Fruit fly (Drosophila melanogaster): ENCODE results near the gene CG9328.

- TF ChIP-seq CTCF (optimal IDR thresholded peaks at IDR 0.05): no peak
- no peak for TF ChIP-seq CG8478 (optimal IDR thresholded peaks at IDR 0.05)
These were observed 33.5 kb downstream of the CG9328 start, which contains the start of gene CG31674 for dm6 chr2L:20831060-20831459.
